Worm (Caenorhabditis elegans): Measurements from ENCODE around the gene T09A5.14.

DNA sequence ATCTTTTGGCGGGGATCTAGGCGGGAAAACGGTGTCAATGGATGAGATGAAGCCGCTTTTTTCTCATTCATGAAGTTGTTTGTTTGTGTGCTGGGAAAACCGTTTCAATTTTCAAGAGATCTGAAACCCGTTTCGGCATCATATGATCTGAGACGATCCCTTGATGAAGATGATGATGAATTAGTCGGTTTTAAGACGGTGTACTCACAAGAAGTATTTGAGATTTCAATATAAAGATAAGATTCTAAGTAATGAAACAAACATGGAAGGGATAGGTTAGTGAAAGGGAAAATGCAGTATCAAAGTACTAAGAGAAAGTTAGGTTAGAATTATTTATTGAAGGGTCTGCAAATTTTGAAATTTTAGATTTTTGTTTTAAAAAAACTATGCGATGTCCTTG lies 24.0 kb upstream of the T09A5.14 start:
- no peak for TF ChIP-seq ccch-3 (GFP tag; optimal IDR thresholded peaks at IDR 0.05)
- no peak for TF ChIP-seq unc-130 (GFP tag; optimal IDR thresholded peaks at IDR 0.05)
- TF ChIP-seq tlf-1 (GFP tag; optimal IDR thresholded peaks at IDR 0.05), result no peak
- TF ChIP-seq C17E4.6 (GFP tag; IDR thresholded peaks at IDR 0.05), result no peak
- TF ChIP-seq fkh-3 (tag; optimal IDR thresholded peaks at IDR 0.05), result no peak
- TF ChIP-seq sdz-38 (tag; optimal IDR thresholded peaks at IDR 0.05), result no peak
- TF ChIP-seq sea-2 (GFP tag; IDR thresholded peaks at IDR 0.05), result no peak
- TF ChIP-seq lsy-27 (tag; optimal IDR thresholded peaks at IDR 0.05; ENCODE audit: borderline replicate concordance, insufficient read depth), result no peak

All from whole organism, young adult.